Worm (Caenorhabditis elegans): ENCODE measurements around the gene blos-4.

Gene blos-4

DNA sequence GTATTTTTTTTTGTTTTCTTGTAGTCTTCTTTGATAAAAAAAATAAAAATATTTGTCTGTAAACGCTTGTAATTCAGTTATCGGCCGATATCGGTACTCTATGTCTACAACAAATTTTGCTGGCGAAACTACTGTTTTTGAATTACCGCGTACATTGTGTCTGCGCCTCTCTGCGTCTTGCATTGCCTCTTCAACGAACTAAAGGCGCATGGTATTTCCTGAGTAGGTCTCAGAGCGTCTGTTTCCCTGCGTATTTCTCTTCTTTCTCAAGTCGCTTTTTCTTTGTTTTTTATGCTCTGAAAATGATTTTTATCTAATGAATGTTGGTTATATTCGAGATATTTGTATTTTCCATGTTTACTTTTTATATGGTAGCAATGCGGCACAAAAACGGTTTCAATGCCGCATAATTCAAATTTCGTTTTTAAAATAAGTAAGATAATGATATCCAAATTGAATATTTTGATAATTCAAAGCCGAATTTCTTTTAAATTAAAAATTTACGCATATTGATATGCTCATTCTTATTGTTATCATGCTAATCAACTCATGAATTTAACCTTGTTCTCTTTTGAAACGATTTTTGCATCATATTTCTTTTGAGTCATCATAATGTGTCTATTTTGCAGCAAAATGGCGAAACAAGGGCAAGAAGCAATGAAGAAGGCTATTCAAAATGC is 5.9 kb downstream of the blos-4 start, which contains the start of gene phb-2 (continued):
- TF ChIP-seq T20F7.1 (GFP tag; optimal IDR thresholded peaks at IDR 0.05) (peak; percentile 67), cey-2 (tag; optimal IDR thresholded peaks at IDR 0.05; ENCODE audit: borderline replicate concordance, insufficient read depth) (no peak), ztf-7 (tag; optimal IDR thresholded peaks at IDR 0.05) (no peak), lsy-2 (tag; optimal IDR thresholded peaks at IDR 0.05) (peak; percentile 27 to 89), ces-1 (GFP tag; optimal IDR thresholded peaks at IDR 0.05) (no peak), daf-16 (GFP tag; optimal IDR thresholded peaks at IDR 0.05) (no peak), daf-16 (tag; optimal IDR thresholded peaks at IDR 0.05) (peak; percentile 83), mep-1 (tag; optimal IDR thresholded peaks at IDR 0.05) (peak; percentile 76), dmd-6 (GFP tag; IDR thresholded peaks at IDR 0.05) (peak; percentile 38), nhr-41 (GFP tag; IDR thresholded peaks at IDR 0.05) (no peak), dmd-9 (GFP tag; IDR thresholded peaks at IDR 0.05) (no peak), daf-19 (GFP tag; conservative IDR thresholded peaks at IDR 0.05) (0 out of 2 replicates have a peak, but pooled peaks have one; percentile 18)

- peak; percentile 20 for TF ChIP-seq nhr-102 (tag; optimal IDR thresholded peaks at IDR 0.05)
- peak; percentile 26 for TF ChIP-seq mep-1 (tag; optimal IDR thresholded peaks at IDR 0.05)
- TF ChIP-seq zfp-3 (GFP tag; conservative IDR thresholded peaks at IDR 0.05): peak; percentile 69; the same call in 1 of the 2 replicates
- peak in 1 of 2 experiments; percentile 78 for TF ChIP-seq unc-62 (GFP tag; optimal IDR thresholded peaks at IDR 0.05 in 1 of 2)
- no peak for TF ChIP-seq unc-62 (tag; optimal IDR thresholded peaks at IDR 0.05)
- no peak for TF ChIP-seq sdz-12 (GFP tag; optimal IDR thresholded peaks at IDR 0.05)
- no peak for TF ChIP-seq nhr-42 (GFP tag; IDR thresholded peaks at IDR 0.05)
- TF ChIP-seq Y5F2A.4 (GFP tag; optimal IDR thresholded peaks at IDR 0.05): no peak
- no peak for TF ChIP-seq skn-1 (tag; optimal IDR thresholded peaks at IDR 0.05)
- TF ChIP-seq ZK337.2 (GFP tag; IDR thresholded peaks at IDR 0.05): no peak
- TF ChIP-seq aha-1 (tag): peak; percentile 35
- no peak for TF ChIP-seq daf-8 (GFP tag; IDR thresholded peaks at IDR 0.05)
- TF ChIP-seq nhr-48 (tag; optimal IDR thresholded peaks at IDR 0.05): no peak
- TF ChIP-seq unc-130 (GFP tag; optimal IDR thresholded peaks at IDR 0.05): peak; percentile 19
- TF ChIP-seq lin-1 (GFP tag; IDR thresholded peaks at IDR 0.05): no peak
- 0 out of 2 replicates have a peak, but pooled peaks have one; percentile 36 for TF ChIP-seq snpc-1.2 (GFP tag; IDR thresholded peaks at IDR 0.05)
- peak; percentile 23; the same call in 1 of the 2 replicates for TF ChIP-seq T26A8.4 (GFP tag; IDR thresholded peaks at IDR 0.05)
- TF ChIP-seq pha-4 (GFP tag; IDR thresholded peaks at IDR 0.05): peak; percentile 19; the same call in 1 of the 2 replicates
- TF ChIP-seq pha-4 (tag; optimal IDR thresholded peaks at IDR 0.05): no peak
- TF ChIP-seq lin-38 (GFP tag; IDR thresholded peaks at IDR 0.05): peak; percentile 50; the same call in 1 of the 2 replicates
- TF ChIP-seq F49E8.2 (tag; optimal IDR thresholded peaks at IDR 0.05; ENCODE audit: borderline replicate concordance): peak; percentile 59
- TF ChIP-seq daf-12 (tag; optimal IDR thresholded peaks at IDR 0.05): no peak
- TF ChIP-seq F37D6.2 (tag; optimal IDR thresholded peaks at IDR 0.05): no peak
- no peak for TF ChIP-seq F26F4.8 (GFP tag; conservative IDR thresholded peaks at IDR 0.05)
- 0 out of 2 replicates have a peak, but pooled peaks have one; percentile 25 for TF ChIP-seq mdt-29 (GFP tag; IDR thresholded peaks at IDR 0.05)
Observed at ce11 chrII:6252707-6253106, 7.7 kb downstream of the blos-4 start.

DNA sequence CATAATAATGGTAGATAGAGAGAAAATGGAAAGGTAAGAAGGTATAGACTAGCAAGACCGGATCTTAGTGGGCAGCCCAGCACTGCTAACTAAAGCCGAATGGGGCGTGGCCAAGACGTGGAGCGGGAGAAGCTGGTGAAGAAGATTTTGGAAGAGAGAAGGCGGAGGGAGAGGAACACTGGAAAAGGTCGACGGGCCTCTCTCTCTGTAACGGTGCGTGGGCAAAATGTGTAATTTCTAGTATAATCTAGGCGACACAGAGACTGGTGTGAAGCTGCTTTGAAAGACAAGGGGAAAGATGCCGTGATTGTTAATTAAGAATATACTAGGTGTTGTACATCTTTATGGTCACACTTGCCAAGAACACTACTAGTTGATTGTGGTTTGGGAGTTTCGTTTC is 11.0 kb downstream of the blos-4 start, which contains the start of gene F13H8.5:
Gene F13H8.5 (minus strand): TSS at position 101 of the 400 bp plus-strand sequence.
- no peak for TF ChIP-seq lsy-2 (tag; optimal IDR thresholded peaks at IDR 0.05)
- TF ChIP-seq ztf-11 (tag; optimal IDR thresholded peaks at IDR 0.05): no peak
- TF ChIP-seq rbr-2 (tag; optimal IDR thresholded peaks at IDR 0.05): no peak
- TF ChIP-seq lir-3 (tag; optimal IDR thresholded peaks at IDR 0.05): no peak
- TF ChIP-seq nhr-42 (GFP tag; IDR thresholded peaks at IDR 0.05): no peak
